Worm (Caenorhabditis elegans): ENCODE results near the gene srh-218.

DNA sequence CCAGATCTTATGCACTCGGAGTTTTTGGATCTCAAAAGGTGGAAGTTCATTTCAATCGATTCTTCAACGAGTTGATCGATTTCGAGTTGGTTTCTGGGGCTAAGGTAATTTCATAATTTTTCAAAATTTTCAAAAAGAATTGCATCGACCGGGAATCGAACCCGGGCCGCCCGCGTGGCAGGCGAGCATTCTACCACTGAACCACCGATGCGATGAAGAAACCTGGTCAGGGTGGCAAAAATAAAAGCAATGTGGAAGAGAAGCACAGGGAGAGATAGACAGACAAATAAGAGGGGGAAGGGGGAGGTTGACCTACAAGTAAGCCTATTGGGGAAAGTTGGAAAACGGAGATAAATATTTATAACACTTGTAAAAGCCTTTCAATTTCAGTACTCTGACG lies 11.3 kb downstream of the srh-218 start:
- TF ChIP-seq W03F9.2 (tag; optimal IDR thresholded peaks at IDR 0.05) (no peak), him-1 (tag; optimal IDR thresholded peaks at IDR 0.05) (no peak)
